Worm (Caenorhabditis elegans) whole organism, L2 larva: Measurements from ENCODE around the gene clp-2.

Experiments
- R02D3.7 ChIP-seq: fragments of 150-350 bp; optimal IDR thresholded peaks from 2 replicates; lab custom pipeline; 2014; ENCODE audit warnings: missing biosample characterization, missing genetic modification characterization
- ZK546.5 ChIP-seq: sonication (generic microtip); optimal IDR thresholded peaks from 2 replicates; lab custom pipeline; 2017; ENCODE audit warnings: missing biosample characterization, missing genetic modification characterization
- ama-1 ChIP-seq: fragments of 150-350 bp; optimal IDR thresholded peaks from 2 replicates; lab custom pipeline; 2018; ENCODE audit warnings: inconsistent platforms
- egl-27 ChIP-seq: sonication (generic microtip); optimal IDR thresholded peaks from 3 replicates; lab custom pipeline; 2017; ENCODE audit warnings: missing biosample characterization, missing genetic modification reagents, missing genetic modification characterization
- elt-3 ChIP-seq: sonication (generic microtip); optimal IDR thresholded peaks from 2 replicates; lab custom pipeline; 2017; ENCODE audit warnings: missing biosample characterization, missing genetic modification characterization
- lin-39 ChIP-seq: fragments of 150-350 bp; optimal IDR thresholded peaks from 2 replicates; lab custom pipeline; 2014; ENCODE audit warnings: missing biosample characterization, missing genetic modification reagents, missing genetic modification characterization
- lsy-2 ChIP-seq, 2 experiments: fragments of 150-350 bp in 1 of 2; sonication (generic microtip) in 1 of 2; optimal IDR thresholded peaks; 2 replicates each; lab custom pipeline; 2014 to 2017; ENCODE audit warnings: missing biosample characterization in 2 of 2, missing genetic modification characterization in 2 of 2
- nhr-25 ChIP-seq: fragments of 150-350 bp; sonication (generic microtip); optimal IDR thresholded peaks from 3 replicates; lab custom pipeline; 2014; ENCODE audit warnings: missing biosample characterization, missing genetic modification characterization
- nhr-77 ChIP-seq: fragments of 150-350 bp; optimal IDR thresholded peaks from 2 replicates; lab custom pipeline; 2014; ENCODE audit warnings: missing biosample characterization, missing genetic modification characterization
- snpc-4 ChIP-seq: fragments of 150-350 bp; optimal IDR thresholded peaks from 2 replicates; lab custom pipeline; 2014; ENCODE audit warnings: missing biosample characterization, missing genetic modification characterization
- unc-62 ChIP-seq: fragments of 150-350 bp; optimal IDR thresholded peaks from 2 replicates; lab custom pipeline; 2014; ENCODE audit warnings: missing biosample characterization, missing genetic modification reagents, missing genetic modification characterization
- ztf-4 ChIP-seq: fragments of 150-350 bp; optimal IDR thresholded peaks from 2 replicates; lab custom pipeline; 2014; ENCODE audit warnings: missing biosample characterization, missing genetic modification characterization

DNA sequence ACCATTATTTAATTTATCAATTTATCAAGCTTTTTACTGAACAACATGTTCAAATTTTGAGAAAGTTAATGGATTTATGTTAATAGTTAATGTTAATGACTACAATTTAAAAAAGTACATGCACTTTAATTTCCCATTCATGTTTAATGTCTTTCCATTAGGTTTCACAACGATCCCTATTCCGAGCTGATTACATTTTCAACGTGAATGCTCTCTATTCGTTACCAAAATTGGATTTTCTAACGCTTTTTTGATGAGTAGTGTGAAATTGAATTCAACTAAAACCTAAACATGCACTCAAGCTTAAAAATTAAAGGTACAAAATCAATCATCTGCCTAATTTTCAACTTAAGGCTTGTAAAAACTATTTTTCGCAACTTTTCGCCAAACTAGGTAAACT lies 46.4 kb downstream of the clp-2 start:
- no peak for TF ChIP-seq egl-27 (tag; lab: Kevin White, UChicago)
- no peak for TF ChIP-seq R02D3.7 (tag; lab: Kevin White, UChicago)
- TF ChIP-seq nhr-25 (tag; lab: Kevin White, UChicago): no peak
- no peak for TF ChIP-seq ZK546.5 (tag; lab: Kevin White, UChicago)
- TF ChIP-seq unc-62: no peak
- TF ChIP-seq elt-3 (tag; lab: Kevin White, UChicago): no peak
- no peak for TF ChIP-seq lsy-2 (tag; optimal IDR thresholded peaks at IDR 0.05; lab: Kevin White, UChicago)
- TF ChIP-seq snpc-4: no peak
- TF ChIP-seq lin-39: no peak
- no peak for TF ChIP-seq ztf-4 (tag; lab: Kevin White, UChicago)
- no peak for TF ChIP-seq ama-1 (lab: Kevin White, UChicago)
- TF ChIP-seq nhr-77 (tag; lab: Kevin White, UChicago): no peak
